Fruit fly (Drosophila melanogaster): ENCODE results near the gene CG11570.

dm6 chr3L:11973690-11974089 is 16.1 kb upstream of the CG11570 start, which contains the start of gene CG42397:
- no peak for TF ChIP-seq CG12768 (GFP tag; optimal IDR thresholded peaks at IDR 0.05)
- TF ChIP-seq toe (GFP tag; optimal IDR thresholded peaks at IDR 0.05), result no peak
- TF ChIP-seq Hr96 (GFP tag; optimal IDR thresholded peaks at IDR 0.05), result no peak
- no peak for TF ChIP-seq kay (GFP tag; ENCODE audit: borderline replicate concordance)
- no peak for TF ChIP-seq CG1620 (GFP tag; optimal IDR thresholded peaks at IDR 0.05)
- no peak for TF ChIP-seq pad (GFP tag; optimal IDR thresholded peaks at IDR 0.05)
- peak; percentile 23 for TF ChIP-seq CG33017 (tag; optimal IDR thresholded peaks at IDR 0.05)
- no peak for TF ChIP-seq Crg-1 (GFP tag; optimal IDR thresholded peaks at IDR 0.05)
- no peak for TF ChIP-seq CG7045 (GFP tag; optimal IDR thresholded peaks at IDR 0.05)
- TF ChIP-seq cnc (optimal IDR thresholded peaks at IDR 0.05), result no peak
- TF ChIP-seq CG5204 (GFP tag; optimal IDR thresholded peaks at IDR 0.05), result no peak
- TF ChIP-seq CG11617 (GFP tag; optimal IDR thresholded peaks at IDR 0.05), result no peak
- TF ChIP-seq bab1 (GFP tag; optimal IDR thresholded peaks at IDR 0.05), result no peak
- peak; percentile 39 for TF ChIP-seq CG14711 (tag; optimal IDR thresholded peaks at IDR 0.05)

Data from whole organism, adult.